Fruit fly (Drosophila melanogaster) whole organism, embryonic: ENCODE results near the gene CG11882.

Experiments
- CG10147 ChIP-seq: fragments of 200-800 bp; sonication (Bioruptor generic); optimal IDR thresholded peaks from 2 replicates; lab custom pipeline; 2019; ENCODE audit warnings: missing biosample characterization, mild to moderate bottlenecking, missing genetic modification characterization, moderate library complexity
- CG10209 ChIP-seq: fragments of 200-800 bp; sonication (Bioruptor generic); optimal IDR thresholded peaks from 3 replicates; lab custom pipeline; 2017; ENCODE audit warnings: missing biosample characterization, mild to moderate bottlenecking, missing genetic modification characterization, missing genetic modification reagents
- CG10462 ChIP-seq: fragments of 200-800 bp; sonication (Bioruptor generic); optimal IDR thresholded peaks from 2 replicates; lab custom pipeline; 2016; ENCODE audit warnings: missing biosample characterization, missing genetic modification characterization
- CG10959 ChIP-seq: fragments of 200-800 bp; sonication (Bioruptor generic); IDR thresholded peaks from 2 replicates; pipeline ENCODE4 v1.3.6; 2022; ENCODE audit warnings: missing biosample characterization, missing genetic modification characterization
- CG11696 ChIP-seq: fragments of 200-800 bp; sonication (Bioruptor generic); IDR thresholded peaks from 2 replicates; pipeline ENCODE4 v1.3.6; 2022; ENCODE audit warnings: missing biosample characterization, missing genetic modification characterization
- CG12219 ChIP-seq: fragments of 200-800 bp; sonication (Bioruptor generic); optimal IDR thresholded peaks from 3 replicates; lab custom pipeline; 2018; ENCODE audit warnings: missing biosample characterization, mild to moderate bottlenecking, missing genetic modification characterization
- CG1233 ChIP-seq: fragments of 200-800 bp; sonication (Bioruptor generic); optimal IDR thresholded peaks from 4 replicates; lab custom pipeline; 2018; ENCODE audit warnings: missing biosample characterization, mild to moderate bottlenecking, missing genetic modification characterization
- CG12942 ChIP-seq: fragments of 200-800 bp; sonication (Bioruptor generic); optimal IDR thresholded peaks from 3 replicates; lab custom pipeline; 2016; ENCODE audit warnings: missing biosample characterization, missing genetic modification characterization
- CG15011 ChIP-seq: fragments of 200-800 bp; sonication (Bioruptor generic); optimal IDR thresholded peaks from 3 replicates; lab custom pipeline; 2018; ENCODE audit warnings: missing biosample characterization, mild to moderate bottlenecking, missing genetic modification characterization
- CG15514 ChIP-seq: fragments of 200-800 bp; sonication (Bioruptor generic); optimal IDR thresholded peaks from 3 replicates; lab custom pipeline; 2017; ENCODE audit warnings: missing biosample characterization, missing genetic modification characterization, mild to moderate bottlenecking, moderate library complexity, missing genetic modification reagents
- CG2116 ChIP-seq: fragments of 200-800 bp; sonication (Bioruptor generic); optimal IDR thresholded peaks from 3 replicates; lab custom pipeline; 2018; ENCODE audit warnings: missing biosample characterization, mild to moderate bottlenecking, missing genetic modification characterization
- CG2875 ChIP-seq: fragments of 200-800 bp; sonication (Bioruptor generic); optimal IDR thresholded peaks from 2 replicates; lab custom pipeline; 2017; ENCODE audit warnings: missing biosample characterization, mild to moderate bottlenecking, missing genetic modification characterization, missing genetic modification reagents
- CG3281 ChIP-seq: fragments of 200-800 bp; sonication (Bioruptor generic); optimal IDR thresholded peaks from 3 replicates; lab custom pipeline; 2017; ENCODE audit warnings: missing biosample characterization, mild to moderate bottlenecking, missing genetic modification characterization
- CG42726 ChIP-seq: fragments of 200-800 bp; sonication (Bioruptor generic); IDR thresholded peaks from 2 replicates; pipeline ENCODE4 v1.3.6; 2022; ENCODE audit warnings: missing biosample characterization, missing genetic modification characterization; ENCODE audit not compliant: partially characterized antibody
- CG4328 ChIP-seq: fragments of 200-800 bp; sonication (Bioruptor generic); optimal IDR thresholded peaks from 3 replicates; lab custom pipeline; 2017; ENCODE audit warnings: missing biosample characterization, missing genetic modification reagents, missing genetic modification characterization
- CG43689 ChIP-seq: fragments of 200-800 bp; sonication (Bioruptor generic); IDR thresholded peaks from 2 replicates; pipeline ENCODE4 v1.3.6; 2022; ENCODE audit warnings: missing biosample characterization, missing genetic modification characterization
- CG5245 ChIP-seq: fragments of 200-800 bp; sonication (Bioruptor generic); optimal IDR thresholded peaks from 3 replicates; lab custom pipeline; 2016; ENCODE audit warnings: missing biosample characterization, missing genetic modification characterization
- CG7357 ChIP-seq: fragments of 200-800 bp; sonication (Bioruptor generic); IDR thresholded peaks from 3 replicates; pipeline ENCODE4 v1.3.6; 2022; ENCODE audit warnings: missing biosample characterization, missing genetic modification characterization
- CG7786 ChIP-seq: fragments of 200-800 bp; sonication (Bioruptor generic); optimal IDR thresholded peaks from 2 replicates; lab custom pipeline; 2016; ENCODE audit warnings: missing biosample characterization, missing genetic modification characterization
- CG8281 ChIP-seq: fragments of 200-800 bp; sonication (Bioruptor generic); optimal IDR thresholded peaks from 2 replicates; lab custom pipeline; 2018; ENCODE audit warnings: missing biosample characterization, mild to moderate bottlenecking, missing genetic modification characterization, moderate library complexity
- CG9609 ChIP-seq: fragments of 200-800 bp; sonication (Bioruptor generic); optimal IDR thresholded peaks from 3 replicates; lab custom pipeline; 2016; ENCODE audit warnings: missing biosample characterization, missing genetic modification characterization
- CG9932 ChIP-seq: fragments of 200-800 bp; sonication (Bioruptor generic); IDR thresholded peaks from 2 replicates; pipeline ENCODE4 v1.3.6; 2022; ENCODE audit warnings: missing biosample characterization, missing genetic modification characterization
- CTCF ChIP-seq: fragments of 200-800 bp; sonication (Bioruptor generic); optimal IDR thresholded peaks from 2 replicates; lab custom pipeline; 2017; ENCODE audit warnings: missing biosample characterization, mild to moderate bottlenecking, missing genetic modification characterization, moderate library complexity
- Camta ChIP-seq: fragments of 200-800 bp; sonication (Bioruptor generic); optimal IDR thresholded peaks from 2 replicates; lab custom pipeline; 2016; ENCODE audit warnings: missing biosample characterization, missing genetic modification characterization
- Dfd ChIP-seq, 2 experiments: fragments of >200 bp; optimal IDR thresholded peaks; 2 replicates each; lab custom pipeline; 2017; ENCODE audit warnings: missing biosample characterization in 2 of 2, missing genetic modification characterization in 2 of 2
- Dll ChIP-seq: fragments of 200-800 bp; sonication (Bioruptor generic); IDR thresholded peaks from 4 replicates; pipeline ENCODE4 v1.3.6; 2022; ENCODE audit warnings: missing biosample characterization, missing genetic modification characterization; ENCODE audit not compliant: partially characterized antibody
- Doc2 ChIP-seq: fragments of 200-800 bp; sonication (Bioruptor generic); IDR thresholded peaks from 2 replicates; pipeline ENCODE4 v1.3.6; 2022; ENCODE audit warnings: missing biosample characterization, missing genetic modification characterization
- E2f1 ChIP-seq: fragments of 200-800 bp; sonication (Bioruptor generic); IDR thresholded peaks from 2 replicates; pipeline ENCODE4 v1.3.6; 2022; ENCODE audit warnings: missing biosample characterization, missing genetic modification characterization
- E2f2 ChIP-seq: fragments of 200-800 bp; sonication (Bioruptor generic); IDR thresholded peaks from 2 replicates; pipeline ENCODE4 v1.3.6; 2022; ENCODE audit warnings: missing biosample characterization, missing genetic modification characterization
- Ets65A ChIP-seq: fragments of 200-800 bp; sonication (Bioruptor generic); peaks from one replicate; lab custom pipeline; 2016; ENCODE audit warnings: missing biosample characterization, missing genetic modification characterization
- Gug ChIP-seq: fragments of 200-800 bp; sonication (Bioruptor generic); IDR thresholded peaks from 4 replicates; pipeline ENCODE4 v1.3.6; 2022; ENCODE audit warnings: missing biosample characterization, missing genetic modification characterization
- HLH3B ChIP-seq: fragments of 200-800 bp; sonication (Bioruptor generic); IDR thresholded peaks from 2 replicates; pipeline ENCODE4 v1.3.6; 2022; ENCODE audit warnings: missing biosample characterization, missing genetic modification characterization
- Mes4 ChIP-seq: fragments of 200-800 bp; sonication (Bioruptor generic); optimal IDR thresholded peaks from 2 replicates; lab custom pipeline; 2016; ENCODE audit warnings: missing biosample characterization, missing genetic modification characterization
- NK7.1 ChIP-seq: fragments of 200-800 bp; sonication (Bioruptor generic); optimal IDR thresholded peaks from 3 replicates; lab custom pipeline; 2016; ENCODE audit warnings: missing biosample characterization, missing genetic modification characterization
- Oaz ChIP-seq: fragments of 200-800 bp; sonication (Bioruptor generic); IDR thresholded peaks from 2 replicates; pipeline ENCODE4 v1.3.6; 2022; ENCODE audit warnings: missing biosample characterization, missing genetic modification characterization
- YL-1 ChIP-seq: fragments of 200-800 bp; sonication (Bioruptor generic); optimal IDR thresholded peaks from 3 replicates; lab custom pipeline; 2017; ENCODE audit warnings: missing biosample characterization, mild to moderate bottlenecking, missing genetic modification characterization
- bowl ChIP-seq: fragments of 200-800 bp; sonication (Bioruptor generic); IDR thresholded peaks from 2 replicates; pipeline ENCODE4 v1.3.6; 2022; ENCODE audit warnings: missing biosample characterization, missing genetic modification characterization
- btn ChIP-seq: fragments of 200-800 bp; sonication (Bioruptor generic); optimal IDR thresholded peaks from 2 replicates; lab custom pipeline; 2016; ENCODE audit warnings: missing biosample characterization, missing genetic modification characterization
- corto ChIP-seq: fragments of 200-800 bp; sonication (Bioruptor generic); optimal IDR thresholded peaks from 2 replicates; lab custom pipeline; 2016; ENCODE audit warnings: missing biosample characterization, mild to moderate bottlenecking, missing genetic modification characterization, moderate library complexity
- gce ChIP-seq: fragments of 200-800 bp; sonication (Bioruptor generic); IDR thresholded peaks from 3 replicates; pipeline ENCODE4 v1.3.6; 2022; ENCODE audit warnings: missing biosample characterization, missing genetic modification characterization
- h ChIP-seq: fragments of >200 bp; optimal IDR thresholded peaks from 2 replicates; lab custom pipeline; 2017
- ken ChIP-seq: fragments of 200-800 bp; sonication (Bioruptor generic); IDR thresholded peaks from 3 replicates; pipeline ENCODE4 v1.3.6; 2022; ENCODE audit warnings: missing biosample characterization, missing genetic modification characterization
- knrl ChIP-seq: fragments of 200-800 bp; sonication (Bioruptor generic); IDR thresholded peaks from 3 replicates; pipeline ENCODE4 v1.3.6; 2022; ENCODE audit warnings: missing biosample characterization, missing genetic modification characterization; ENCODE audit not compliant: partially characterized antibody
- nom ChIP-seq: fragments of 200-800 bp; sonication (Bioruptor generic); optimal IDR thresholded peaks from 2 replicates; lab custom pipeline; 2017; ENCODE audit warnings: missing biosample characterization, missing genetic modification characterization, mild to moderate bottlenecking, moderate library complexity, missing genetic modification reagents
- onecut ChIP-seq: fragments of 200-800 bp; sonication (Bioruptor generic); IDR thresholded peaks from 2 replicates; pipeline ENCODE4 v1.3.6; 2022; ENCODE audit warnings: missing biosample characterization, missing genetic modification characterization
- peb ChIP-seq: fragments of 200-800 bp; sonication (Bioruptor generic); IDR thresholded peaks from 2 replicates; pipeline ENCODE4 v1.3.6; 2022; ENCODE audit warnings: missing biosample characterization, missing genetic modification characterization
- rib ChIP-seq: fragments of 200-800 bp; sonication (Bioruptor generic); IDR thresholded peaks from 2 replicates; pipeline ENCODE4 v1.3.6; 2022; ENCODE audit warnings: missing biosample characterization, missing genetic modification characterization
- run ChIP-seq: fragments of 200-800 bp; sonication (Bioruptor generic); optimal IDR thresholded peaks from 3 replicates; lab custom pipeline; 2018; ENCODE audit warnings: missing biosample characterization, mild to moderate bottlenecking, missing genetic modification characterization
- seq ChIP-seq: fragments of 200-800 bp; sonication (Bioruptor generic); IDR thresholded peaks from 2 replicates; pipeline ENCODE4 v1.3.6; 2022; ENCODE audit warnings: missing biosample characterization, missing genetic modification characterization
- shn ChIP-seq: fragments of 200-800 bp; sonication (Bioruptor generic); optimal IDR thresholded peaks from 3 replicates; lab custom pipeline; 2016; ENCODE audit warnings: missing biosample characterization, missing genetic modification characterization
- sisA ChIP-seq: fragments of 200-800 bp; sonication (Bioruptor generic); IDR thresholded peaks from 2 replicates; pipeline ENCODE4 v1.3.6; 2022; ENCODE audit warnings: missing biosample characterization, missing genetic modification characterization
- vfl ChIP-seq: fragments of 200-800 bp; sonication (Bioruptor generic); optimal IDR thresholded peaks from 2 replicates; lab custom pipeline; 2016; ENCODE audit warnings: missing biosample characterization, missing genetic modification characterization
- wek ChIP-seq: fragments of 200-800 bp; sonication (Bioruptor generic); optimal IDR thresholded peaks from 3 replicates; lab custom pipeline; 2018; ENCODE audit warnings: missing biosample characterization, mild to moderate bottlenecking, missing genetic modification characterization, moderate library complexity

The CG11882 gene

DNA sequence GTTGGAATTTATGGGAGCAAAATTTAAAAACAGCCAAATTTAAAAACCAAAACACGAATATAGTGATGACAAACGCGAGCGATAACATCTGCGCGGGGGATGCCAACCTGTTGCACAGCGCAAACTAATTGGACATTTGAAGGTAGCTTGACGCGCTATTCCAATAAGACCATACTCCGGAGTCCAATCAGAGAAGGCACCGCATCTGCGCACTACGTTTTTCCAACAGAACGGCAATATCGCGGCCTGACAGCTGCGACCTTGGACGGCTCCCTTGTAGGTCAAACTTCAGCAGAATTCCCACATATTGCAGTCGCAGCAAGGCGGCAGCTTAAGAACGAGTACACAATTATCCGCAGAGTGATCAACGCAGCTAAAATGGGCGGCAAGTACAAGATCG is at the start of gene CG11882, which contains the start of gene Pglym78 (continued):
- no peak for TF ChIP-seq CG10209
- TF ChIP-seq bowl (GFP tag; lab: Robert Waterston, UW) = no peak
- 0 out of 4 replicates have a peak, but pooled peaks have one; percentile 56 for TF ChIP-seq Dll (GFP tag; lab: Robert Waterston, UW)
- peak; percentile 74 for TF ChIP-seq CG2116 (GFP tag; lab: Kevin White, UChicago)
- TF ChIP-seq sisA (GFP tag; lab: Robert Waterston, UW) = peak; percentile 56
- no peak for TF ChIP-seq Oaz (GFP tag; lab: Robert Waterston, UW)
- TF ChIP-seq CG12219 (GFP tag; lab: Kevin White, UChicago) = no peak
- no peak for TF ChIP-seq CG5245 (GFP tag; lab: Kevin White, UChicago)
- TF ChIP-seq Dfd (GFP tag; optimal IDR thresholded peaks at IDR 0.05; lab: Kevin White, UChicago) = no peak
- TF ChIP-seq peb (GFP tag; lab: Robert Waterston, UW) = 0 out of 2 replicates have a peak, but pooled peaks have one; percentile 20
- no peak for TF ChIP-seq run
- TF ChIP-seq E2f1 = peak; percentile 49
- peak; percentile 23 for TF ChIP-seq CTCF
- no peak for TF ChIP-seq CG43689 (GFP tag; lab: Robert Waterston, UW)
- no peak for TF ChIP-seq HLH3B (GFP tag; lab: Robert Waterston, UW)
- no peak for TF ChIP-seq Doc2
- peak; percentile 88 for TF ChIP-seq E2f2 (GFP tag; lab: Robert Waterston, UW)
- TF ChIP-seq CG1233 (GFP tag; lab: Kevin White, UChicago) = no peak
- peak; percentile 19 for TF ChIP-seq CG7786 (GFP tag; lab: Kevin White, UChicago)
- TF ChIP-seq CG15514 (GFP tag; lab: Kevin White, UChicago) = peak; percentile 90
- TF ChIP-seq CG8281 (tag; lab: Kevin White, UChicago) = no peak
- no peak for TF ChIP-seq CG15011
- TF ChIP-seq shn (GFP tag; lab: Kevin White, UChicago) = peak; percentile 16
- no peak for TF ChIP-seq CG11696 (GFP tag; lab: Robert Waterston, UW)
- TF ChIP-seq nom (GFP tag; lab: Kevin White, UChicago) = peak; percentile 51
- TF ChIP-seq rib (GFP tag; lab: Robert Waterston, UW) = peak; percentile 58
- no peak for TF ChIP-seq corto
- TF ChIP-seq CG9932 = peak; percentile 66
- peak; percentile 27; the same call in 1 of the 2 replicates for TF ChIP-seq CG42726 (GFP tag; lab: Robert Waterston, UW)
- TF ChIP-seq wek (GFP tag; lab: Kevin White, UChicago) = no peak
- peak; percentile 12 for TF ChIP-seq Mes4 (GFP tag; lab: Kevin White, UChicago)
- peak; percentile 46; the same call in 1 of the 4 replicates for TF ChIP-seq Gug (GFP tag; lab: Robert Waterston, UW)
- peak; percentile 55 for TF ChIP-seq CG9609 (GFP tag; lab: Kevin White, UChicago)
- TF ChIP-seq vfl = peak; percentile 8
- peak; percentile 48; the same call in 1 of the 3 replicates for TF ChIP-seq knrl (GFP tag; lab: Robert Waterston, UW)
- TF ChIP-seq onecut (GFP tag; lab: Robert Waterston, UW) = peak; percentile 31; the same call in 1 of the 2 replicates
- TF ChIP-seq YL-1 = peak; percentile 94
- TF ChIP-seq NK7.1 (GFP tag; lab: Kevin White, UChicago) = no peak
- no peak for TF ChIP-seq btn (GFP tag; lab: Kevin White, UChicago)
- no peak for TF ChIP-seq CG2875 (GFP tag; lab: Kevin White, UChicago)
- no peak for TF ChIP-seq CG4328 (GFP tag; lab: Kevin White, UChicago)
- TF ChIP-seq gce (GFP tag; lab: Robert Waterston, UW) = no peak
- TF ChIP-seq CG12942 (GFP tag; lab: Kevin White, UChicago) = peak; percentile 37
- no peak for TF ChIP-seq CG3281 (GFP tag; lab: Kevin White, UChicago)
- TF ChIP-seq CG10959 = no peak
- TF ChIP-seq CG10462 = no peak
- TF ChIP-seq CG10147 (GFP tag; lab: Kevin White, UChicago) = no peak
- TF ChIP-seq seq (GFP tag; lab: Robert Waterston, UW) = 0 out of 2 replicates have a peak, but pooled peaks have one; percentile 27
- TF ChIP-seq CG7357 = no peak
- 0 out of 3 replicates have a peak, but pooled peaks have one; percentile 64 for TF ChIP-seq ken (GFP tag; lab: Robert Waterston, UW)
- no peak for TF ChIP-seq h (lab: Kevin White, UChicago)
- TF ChIP-seq Camta (GFP tag; lab: Kevin White, UChicago) = peak; percentile 43
- TF ChIP-seq Ets65A = no peak
